Worm (Caenorhabditis elegans) whole organism, young adult: ENCODE data around the gene lias-1.

Experiments used
- B0261.1 ChIP-seq: sonication (generic microtip); optimal IDR thresholded peaks from 2 replicates; lab custom pipeline; 2016; ENCODE audit warnings: mild to moderate bottlenecking, missing genetic modification characterization, moderate library complexity, missing compliant biosample characterization
- B0336.3 ChIP-seq: fragments of 200-800 bp; sonication (Bioruptor generic); IDR thresholded peaks from 2 replicates; pipeline ENCODE4 v1.3.6; 2022; ENCODE audit warnings: missing genetic modification characterization, missing compliant biosample characterization
- C17E4.6 ChIP-seq: fragments of 200-800 bp; sonication (Bioruptor generic); IDR thresholded peaks from 2 replicates; pipeline ENCODE4 v1.3.6; 2022; ENCODE audit warnings: missing genetic modification reagents, missing genetic modification characterization, missing compliant biosample characterization
- D2030.7 ChIP-seq: fragments of 200-800 bp; sonication (Bioruptor generic); IDR thresholded peaks from 2 replicates; pipeline ENCODE4 v1.3.6; 2022; ENCODE audit warnings: missing genetic modification reagents, missing genetic modification characterization, missing compliant biosample characterization
- F10E7.11 ChIP-seq: sonication (generic microtip); optimal IDR thresholded peaks from 2 replicates; lab custom pipeline; 2017; ENCODE audit warnings: mild to moderate bottlenecking, missing genetic modification characterization, moderate library complexity, missing compliant biosample characterization
- F22D6.2 ChIP-seq: sonication (generic microtip); optimal IDR thresholded peaks from 2 replicates; lab custom pipeline; 2016; ENCODE audit warnings: mild to moderate bottlenecking, missing genetic modification characterization, missing compliant biosample characterization
- F33H1.4 ChIP-seq: fragments of 200-800 bp; sonication (Bioruptor generic); IDR thresholded peaks from 2 replicates; pipeline ENCODE4 v1.3.6; 2022; ENCODE audit warnings: missing genetic modification reagents, missing genetic modification characterization, missing compliant biosample characterization
- F39B2.1 ChIP-seq: fragments of 200-800 bp; sonication (Bioruptor generic); IDR thresholded peaks from 2 replicates; pipeline ENCODE4 v1.3.6; 2022; ENCODE audit warnings: missing genetic modification reagents, missing genetic modification characterization, missing compliant biosample characterization
- F57C9.4 ChIP-seq: sonication (generic microtip); optimal IDR thresholded peaks from 2 replicates; lab custom pipeline; 2017; ENCODE audit warnings: mild to moderate bottlenecking, missing genetic modification characterization, missing compliant biosample characterization
- K12H6.12 ChIP-seq: fragments of 200-800 bp; sonication (Bioruptor generic); optimal IDR thresholded peaks from 2 replicates; lab custom pipeline; 2018; ENCODE audit warnings: mild to moderate bottlenecking, missing genetic modification characterization, missing compliant biosample characterization
- akir-1 ChIP-seq: fragments of 200-800 bp; sonication (Bioruptor generic); optimal IDR thresholded peaks from 2 replicates; lab custom pipeline; 2018; ENCODE audit warnings: mild to moderate bottlenecking, missing genetic modification characterization, moderate library complexity, missing compliant biosample characterization
- attf-6 ChIP-seq: fragments of 200-800 bp; sonication (Bioruptor generic); IDR thresholded peaks from 2 replicates; pipeline ENCODE4 v1.3.6; 2022; ENCODE audit warnings: missing genetic modification reagents, missing genetic modification characterization, missing compliant biosample characterization
- bed-2 ChIP-seq: fragments of 200-800 bp; sonication (Bioruptor generic); IDR thresholded peaks from 2 replicates; pipeline ENCODE4 v1.3.6; 2022; ENCODE audit warnings: missing genetic modification reagents, missing genetic modification characterization, missing compliant biosample characterization
- cebp-1 ChIP-seq, 2 experiments: fragments of 200-800 bp in 1 of 2; sonication (Bioruptor generic) in 1 of 2; sonication (generic microtip) in 1 of 2; IDR thresholded peaks in 1 of 2; optimal IDR thresholded peaks in 1 of 2; 2 replicates each; pipeline versions ENCODE4 v1.3.6 to Lab custom; 2017 to 2022; ENCODE audit warnings: missing compliant biosample characterization in 2 of 2, missing genetic modification characterization in 2 of 2, mild to moderate bottlenecking in 1 of 2, missing genetic modification reagents in 1 of 2, moderate library complexity in 1 of 2
- ceh-91 ChIP-seq: fragments of 200-800 bp; sonication (Bioruptor generic); IDR thresholded peaks from 2 replicates; pipeline ENCODE4 v1.3.6; 2022; ENCODE audit warnings: missing genetic modification reagents, missing genetic modification characterization, missing compliant biosample characterization
- chd-7 ChIP-seq: sonication (generic microtip); optimal IDR thresholded peaks from 2 replicates; lab custom pipeline; 2016; ENCODE audit warnings: mild to moderate bottlenecking, missing genetic modification characterization, moderate library complexity, missing compliant biosample characterization
- dox-1 ChIP-seq: fragments of 200-800 bp; sonication (Bioruptor generic); IDR thresholded peaks from 2 replicates; pipeline ENCODE4 v1.3.6; 2022; ENCODE audit warnings: missing genetic modification reagents, missing genetic modification characterization, missing compliant biosample characterization
- dpff-1 ChIP-seq: sonication (generic microtip); optimal IDR thresholded peaks from 2 replicates; lab custom pipeline; 2017; ENCODE audit warnings: mild to moderate bottlenecking, missing genetic modification characterization, missing compliant biosample characterization
- dpl-1 ChIP-seq: fragments of 150-350 bp; optimal IDR thresholded peaks from 2 replicates; lab custom pipeline; 2014; ENCODE audit warnings: missing biosample characterization, missing genetic modification reagents, missing genetic modification characterization
- egl-44 ChIP-seq: fragments of 200-800 bp; sonication (Bioruptor generic); IDR thresholded peaks from 2 replicates; pipeline ENCODE4 v1.3.6; 2022; ENCODE audit warnings: missing genetic modification reagents, missing genetic modification characterization, missing compliant biosample characterization
- egrh-3 ChIP-seq: fragments of 200-800 bp; sonication (Bioruptor generic); IDR thresholded peaks from 2 replicates; pipeline ENCODE4 v1.3.6; 2022; ENCODE audit warnings: missing genetic modification reagents, missing genetic modification characterization, missing compliant biosample characterization
- him-1 ChIP-seq: sonication (generic microtip); optimal IDR thresholded peaks from 2 replicates; lab custom pipeline; 2016; ENCODE audit warnings: missing genotype, missing genetic modification reagents, missing genetic modification characterization, missing compliant biosample characterization
- hlh-12 ChIP-seq: sonication (generic microtip); optimal IDR thresholded peaks from 2 replicates; lab custom pipeline; 2016; ENCODE audit warnings: missing genetic modification characterization, missing compliant biosample characterization
- hlh-26 ChIP-seq: fragments of 200-800 bp; sonication (Bioruptor generic); conservative IDR thresholded peaks from 2 replicates; pipeline ENCODE4 v1.3.6; 2022; ENCODE audit warnings: missing genetic modification reagents, missing genetic modification characterization, missing compliant biosample characterization
- hmg-1.2 ChIP-seq: fragments of 200-800 bp; sonication (Bioruptor generic); IDR thresholded peaks from 2 replicates; pipeline ENCODE4 v1.3.6; 2022; ENCODE audit warnings: missing genetic modification reagents, missing genetic modification characterization, missing compliant biosample characterization
- lin-26 ChIP-seq: fragments of 200-800 bp; sonication (Bioruptor generic); IDR thresholded peaks from 2 replicates; pipeline ENCODE4 v1.3.6; 2022; ENCODE audit warnings: missing genetic modification reagents, missing genetic modification characterization, missing compliant biosample characterization
- lir-1 ChIP-seq: fragments of 200-800 bp; sonication (Bioruptor generic); conservative IDR thresholded peaks from 2 replicates; pipeline ENCODE4 v1.3.6; 2022; ENCODE audit warnings: missing genetic modification reagents, missing genetic modification characterization, missing compliant biosample characterization
- lsy-27 ChIP-seq: sonication (generic microtip); optimal IDR thresholded peaks from 2 replicates; lab custom pipeline; 2017; ENCODE audit warnings: missing genetic modification characterization, mild to moderate bottlenecking, missing compliant biosample characterization, antibody characterized with exemption, missing genotype, borderline replicate concordance; ENCODE audit not compliant: insufficient read depth
- madf-10 ChIP-seq: sonication (generic microtip); optimal IDR thresholded peaks from 2 replicates; lab custom pipeline; 2016; ENCODE audit warnings: mild to moderate bottlenecking, missing genetic modification characterization, missing compliant biosample characterization
- madf-3 ChIP-seq: fragments of 200-800 bp; sonication (Bioruptor generic); IDR thresholded peaks from 2 replicates; pipeline ENCODE4 v1.3.6; 2022; ENCODE audit warnings: missing genetic modification reagents, missing genetic modification characterization, missing compliant biosample characterization
- madf-6 ChIP-seq: fragments of 200-800 bp; sonication (Bioruptor generic); IDR thresholded peaks from 2 replicates; pipeline ENCODE4 v1.3.6; 2022; ENCODE audit warnings: missing genetic modification reagents, missing genetic modification characterization, missing compliant biosample characterization
- mcd-1 ChIP-seq: fragments of 200-800 bp; sonication (Bioruptor generic); IDR thresholded peaks from 2 replicates; pipeline ENCODE4 v1.3.6; 2022; ENCODE audit warnings: missing genetic modification reagents, missing genetic modification characterization, missing compliant biosample characterization
- mel-28 ChIP-seq: sonication (generic microtip); optimal IDR thresholded peaks from 2 replicates; lab custom pipeline; 2016; ENCODE audit warnings: borderline replicate concordance, mild to moderate bottlenecking, missing genetic modification characterization, missing compliant biosample characterization
- nhr-120 ChIP-seq: fragments of 200-800 bp; sonication (Bioruptor generic); IDR thresholded peaks from 2 replicates; pipeline ENCODE4 v1.3.6; 2022; ENCODE audit warnings: missing genetic modification characterization, missing compliant biosample characterization
- repo-1 ChIP-seq: sonication (generic microtip); optimal IDR thresholded peaks from 2 replicates; lab custom pipeline; 2017; ENCODE audit warnings: mild to moderate bottlenecking, missing genetic modification characterization, missing compliant biosample characterization
- snpc-4 ChIP-seq, 5 experiments: fragments of 150-350 bp in 1 of 5; sonication (generic microtip) in 4 of 5; optimal IDR thresholded peaks; 2 replicates each; lab custom pipeline; 2014 to 2018; ENCODE audit warnings: missing genetic modification characterization in 5 of 5, missing biosample characterization in 3 of 5, antibody characterized with exemption in 2 of 5, mild to moderate bottlenecking in 2 of 5, missing compliant biosample characterization in 2 of 5, missing genotype in 2 of 5, moderate library complexity in 2 of 5, missing genetic modification reagents in 1 of 5
- ztf-22 ChIP-seq: fragments of 200-800 bp; sonication (Bioruptor generic); optimal IDR thresholded peaks from 2 replicates; lab custom pipeline; 2018; ENCODE audit warnings: mild to moderate bottlenecking, missing genetic modification characterization, moderate library complexity, missing compliant biosample characterization
- ztf-26 ChIP-seq: sonication (generic microtip); optimal IDR thresholded peaks from 2 replicates; lab custom pipeline; 2017; ENCODE audit warnings: missing genetic modification characterization, missing compliant biosample characterization

Gene lias-1

DNA sequence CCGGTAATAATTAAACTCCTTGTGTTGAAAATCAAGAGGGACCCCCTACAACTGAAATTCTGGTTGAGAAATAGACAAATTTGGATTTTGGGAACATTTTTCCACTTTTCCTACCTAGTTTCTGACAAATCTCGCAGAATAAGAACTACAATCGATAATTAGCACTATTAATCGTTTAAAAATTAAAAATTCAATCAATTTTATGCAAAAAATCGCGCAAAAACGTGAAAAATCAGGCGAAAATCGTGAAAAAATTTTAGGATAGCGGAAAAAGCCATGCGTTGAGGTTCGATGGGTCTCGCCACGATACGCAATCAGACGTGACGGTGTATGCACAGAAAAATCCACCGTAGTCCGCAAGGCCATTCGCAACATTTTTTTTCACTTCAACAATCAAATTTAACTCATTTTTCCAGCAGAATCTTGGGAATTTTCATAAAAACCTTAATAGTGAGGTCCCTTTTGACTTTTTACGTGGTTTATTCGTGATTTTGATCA is at the start of gene lias-1 (continued):
- TF ChIP-seq hlh-12 (no peak), ztf-26 (tag; lab: Kevin White, UChicago) (no peak), egrh-3 (GFP tag; lab: Robert Waterston, UW) (no peak), hmg-1.2 (peak; percentile 69), D2030.7 (GFP tag; lab: Robert Waterston, UW) (peak; percentile 55; the same call in 1 of the 2 replicates), madf-6 (peak; percentile 75), lir-1 (no peak), F33H1.4 (peak; percentile 97), nhr-120 (GFP tag; lab: Robert Waterston, UW) (no peak), mel-28 (tag; lab: Kevin White, UChicago) (no peak), dox-1 (GFP tag; lab: Robert Waterston, UW) (peak; percentile 75), bed-2 (no peak), ceh-91 (GFP tag; lab: Robert Waterston, UW) (peak; percentile 52), B0261.1 (no peak), F10E7.11 (tag; lab: Kevin White, UChicago) (no peak), madf-10 (tag; lab: Kevin White, UChicago) (peak; percentile 38), F39B2.1 (GFP tag; lab: Robert Waterston, UW) (no peak), akir-1 (no peak), snpc-4 (GFP tag; optimal IDR thresholded peaks at IDR 0.05; lab: Kevin White, UChicago) (no peak), snpc-4 (tag; optimal IDR thresholded peaks at IDR 0.05; lab: Kevin White, UChicago) (peak in 3 of 4 experiments; percentile 28 to 45 (median 31)), F22D6.2 (tag; lab: Kevin White, UChicago) (peak; percentile 7), ztf-22 (GFP tag; lab: Kevin White, UChicago) (no peak), him-1 (tag; lab: Kevin White, UChicago) (no peak), chd-7 (tag; lab: Kevin White, UChicago) (no peak), repo-1 (tag; lab: Kevin White, UChicago) (no peak), lsy-27 (tag; lab: Kevin White, UChicago) (no peak), cebp-1 (GFP tag; IDR thresholded peaks at IDR 0.05; lab: Robert Waterston, UW) (0 out of 2 replicates have a peak, but pooled peaks have one; percentile 31), cebp-1 (tag; optimal IDR thresholded peaks at IDR 0.05; lab: Kevin White, UChicago) (peak; percentile 66), mcd-1 (GFP tag; lab: Robert Waterston, UW) (peak; percentile 78), F57C9.4 (tag; lab: Kevin White, UChicago) (no peak)

DNA sequence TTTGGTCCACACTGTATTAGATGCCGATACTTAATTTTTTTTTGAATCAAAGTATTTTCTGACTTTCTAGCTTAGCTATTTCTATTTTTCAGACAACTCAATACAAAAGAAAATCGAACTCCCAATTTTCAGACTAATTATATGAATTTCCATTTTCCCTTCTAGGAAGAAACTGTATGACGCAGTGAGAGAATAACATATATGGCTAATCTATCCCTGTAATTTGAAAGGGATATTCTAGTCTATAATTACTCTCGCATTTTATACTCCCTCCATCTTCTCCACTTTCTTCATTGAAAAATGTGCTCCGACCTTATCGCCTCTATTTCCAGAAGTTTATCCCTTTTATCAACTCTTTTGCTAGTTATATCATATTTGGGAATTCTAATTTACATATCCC is 48.4 kb upstream of the lias-1 start, which contains the start of gene C54C6.4:
TSS of gene C54C6.4 (plus strand) at position 301 of the 400 bp plus-strand sequence.
- TF ChIP-seq dpff-1 (tag; lab: Kevin White, UChicago) (no peak), lin-26 (GFP tag; lab: Robert Waterston, UW) (no peak), attf-6 (GFP tag; lab: Robert Waterston, UW) (no peak), egl-44 (no peak), B0336.3 (GFP tag; lab: Robert Waterston, UW) (no peak), nhr-120 (GFP tag; lab: Robert Waterston, UW) (no peak), C17E4.6 (GFP tag; lab: Robert Waterston, UW) (no peak), K12H6.12 (tag; lab: Kevin White, UChicago) (no peak), akir-1 (no peak), hlh-26 (no peak), dpl-1 (no peak), madf-3 (no peak)
